Worm (Caenorhabditis elegans): Measurements from ENCODE around the gene Y82E9BR.6.

The Y82E9BR.6 gene

ce11 chrIII:1347539-1347938 lies 33.5 kb upstream of the Y82E9BR.6 start, which contains the start of gene Y82E9BL.5:
TSS of gene Y82E9BL.5 (minus strand) at chrIII:1347639.
- TF ChIP-seq zag-1 (tag; optimal IDR thresholded peaks at IDR 0.05) (no peak), ceh-82 (tag; optimal IDR thresholded peaks at IDR 0.05) (no peak), nhr-237 (tag; optimal IDR thresholded peaks at IDR 0.05) (no peak), Y48G9A.11 (GFP tag; IDR thresholded peaks at IDR 0.05) (no peak), ceh-62 (tag; optimal IDR thresholded peaks at IDR 0.05) (no peak), vab-7 (GFP tag; IDR thresholded peaks at IDR 0.05) (no peak), mdl-1 (tag; optimal IDR thresholded peaks at IDR 0.05) (no peak), nhr-6 (tag; optimal IDR thresholded peaks at IDR 0.05) (no peak), snpc-1.2 (GFP tag; IDR thresholded peaks at IDR 0.05) (no peak), hmg-1.1 (GFP tag; IDR thresholded peaks at IDR 0.05) (no peak), attf-4 (tag; optimal IDR thresholded peaks at IDR 0.05) (no peak), nhr-102 (tag; optimal IDR thresholded peaks at IDR 0.05) (no peak), arid-1 (GFP tag; conservative IDR thresholded peaks at IDR 0.05) (no peak), ZK546.5 (tag; optimal IDR thresholded peaks at IDR 0.05) (no peak), ceh-28 (tag; optimal IDR thresholded peaks at IDR 0.05) (no peak), lin-38 (GFP tag; IDR thresholded peaks at IDR 0.05) (no peak), daf-8 (GFP tag; IDR thresholded peaks at IDR 0.05) (no peak), ceh-44 (GFP tag; IDR thresholded peaks at IDR 0.05) (no peak)

ce11 chrIII:1349313-1349712 lies 31.7 kb upstream of the Y82E9BR.6 start, which contains the start of gene fbxa-25:
TSS of gene fbxa-25 (minus strand) at chrIII:1349450.
- TF ChIP-seq ces-1 (GFP tag; optimal IDR thresholded peaks at IDR 0.05) (no peak), nhr-28 (tag; optimal IDR thresholded peaks at IDR 0.05) (peak; percentile 34), unc-39 (tag; optimal IDR thresholded peaks at IDR 0.05) (no peak), zip-11 (GFP tag; IDR thresholded peaks at IDR 0.05) (no peak), ceh-82 (tag; optimal IDR thresholded peaks at IDR 0.05) (no peak), jun-1 (tag; optimal IDR thresholded peaks at IDR 0.05) (no peak), mdt-29 (GFP tag; IDR thresholded peaks at IDR 0.05) (no peak), ceh-44 (GFP tag; IDR thresholded peaks at IDR 0.05) (no peak), R02D3.7 (tag; optimal IDR thresholded peaks at IDR 0.05) (no peak), D1046.2 (GFP tag; IDR thresholded peaks at IDR 0.05) (no peak), Y75B8A.6 (GFP tag; IDR thresholded peaks at IDR 0.05) (no peak), aha-1 (tag) (no peak), nhr-6 (tag; optimal IDR thresholded peaks at IDR 0.05) (no peak), nhr-48 (tag; optimal IDR thresholded peaks at IDR 0.05) (no peak), daf-12 (tag; optimal IDR thresholded peaks at IDR 0.05) (no peak), zfp-3 (GFP tag; conservative IDR thresholded peaks at IDR 0.05) (no peak), F26F4.8 (GFP tag; conservative IDR thresholded peaks at IDR 0.05) (no peak), gei-8 (GFP tag; optimal IDR thresholded peaks at IDR 0.05) (no peak), mxl-3 (GFP tag; optimal IDR thresholded peaks at IDR 0.05) (peak; percentile 30), hif-1 (tag; optimal IDR thresholded peaks at IDR 0.05) (peak in 1 of 2 experiments; percentile 20), aly-2 (tag; optimal IDR thresholded peaks at IDR 0.05) (no peak), sdz-12 (GFP tag; optimal IDR thresholded peaks at IDR 0.05) (no peak), php-3 (GFP tag; IDR thresholded peaks at IDR 0.05) (0 out of 2 replicates have a peak, but pooled peaks have one; percentile 48), mdl-1 (tag; optimal IDR thresholded peaks at IDR 0.05) (peak in 1 of 2 experiments; percentile 31), snpc-4 (tag; optimal IDR thresholded peaks at IDR 0.05) (no peak), nhr-102 (tag; optimal IDR thresholded peaks at IDR 0.05) (no peak), daf-19 (GFP tag; conservative IDR thresholded peaks at IDR 0.05) (no peak), vab-7 (GFP tag; IDR thresholded peaks at IDR 0.05) (no peak), zag-1 (tag; optimal IDR thresholded peaks at IDR 0.05) (no peak), mes-2 (tag; optimal IDR thresholded peaks at IDR 0.05; ENCODE audit: poor library complexity, severe bottlenecking) (no peak), ZK337.2 (GFP tag; IDR thresholded peaks at IDR 0.05) (no peak), cey-2 (tag; optimal IDR thresholded peaks at IDR 0.05; ENCODE audit: borderline replicate concordance, insufficient read depth) (no peak), egl-43 (GFP tag; IDR thresholded peaks at IDR 0.05) (no peak), pqm-1 (tag; optimal IDR thresholded peaks at IDR 0.05) (peak; percentile 64), spr-3 (GFP tag; optimal IDR thresholded peaks at IDR 0.05) (no peak), lin-29 (GFP tag; IDR thresholded peaks at IDR 0.05) (no peak), snpc-1.2 (GFP tag; IDR thresholded peaks at IDR 0.05) (no peak), ztf-7 (tag; optimal IDR thresholded peaks at IDR 0.05) (no peak), arid-1 (GFP tag; conservative IDR thresholded peaks at IDR 0.05) (no peak), ztf-11 (tag; optimal IDR thresholded peaks at IDR 0.05) (no peak)
